Worm (Caenorhabditis elegans) whole organism, L4 larva: ENCODE data around the gene frm-3.

ENCODE experiments used
- F49E8.2 ChIP-seq: sonication (generic microtip); optimal IDR thresholded peaks from 2 replicates; lab custom pipeline; 2016; ENCODE audit warnings: missing compliant biosample characterization, mild to moderate bottlenecking, missing genetic modification characterization, borderline replicate concordance
- Y48G9A.11 ChIP-seq: fragments of 200-800 bp; sonication (Bioruptor generic); IDR thresholded peaks from 2 replicates; pipeline ENCODE4 v1.3.6; 2022; ENCODE audit warnings: missing genetic modification reagents, missing genetic modification characterization, missing compliant biosample characterization
- aha-1 ChIP-seq: fragments of 150-350 bp; peaks from one replicate; lab custom pipeline; 2014; ENCODE audit warnings: missing biosample characterization, missing genetic modification characterization
- ama-1 ChIP-seq: fragments of 150-350 bp; optimal IDR thresholded peaks from 2 replicates; lab custom pipeline; 2014; ENCODE audit warnings: inconsistent platforms, mixed read lengths
- ceh-32 ChIP-seq: sonication (generic microtip); optimal IDR thresholded peaks from 2 replicates; lab custom pipeline; 2016; ENCODE audit warnings: mild to moderate bottlenecking, missing genetic modification characterization, missing compliant biosample characterization; ENCODE audit not compliant: poor library complexity
- ces-1 ChIP-seq: fragments of 150-350 bp; sonication (generic microtip); optimal IDR thresholded peaks from 4 replicates; lab custom pipeline; 2014; ENCODE audit warnings: missing biosample characterization, missing genetic modification reagents, missing genetic modification characterization
- cey-2 ChIP-seq: sonication (generic microtip); optimal IDR thresholded peaks from 3 replicates; lab custom pipeline; 2017; ENCODE audit warnings: missing genetic modification characterization, mild to moderate bottlenecking, missing compliant biosample characterization, antibody characterized with exemption, borderline replicate concordance; ENCODE audit not compliant: insufficient read depth
- ctbp-1 ChIP-seq: fragments of 200-800 bp; sonication (Bioruptor generic); IDR thresholded peaks from 2 replicates; pipeline ENCODE4 v1.3.6; 2022; ENCODE audit warnings: missing genetic modification reagents, missing genetic modification characterization, missing compliant biosample characterization
- daf-16 ChIP-seq, 3 experiments: sonication (generic microtip); optimal IDR thresholded peaks; 2 replicates each; lab custom pipeline; 2016 to 2017; ENCODE audit warnings: missing genetic modification characterization in 3 of 3, missing genetic modification reagents in 3 of 3, mild to moderate bottlenecking in 2 of 3, missing compliant biosample characterization in 2 of 3, missing biosample characterization in 1 of 3, moderate library complexity in 1 of 3
- dmd-6 ChIP-seq: fragments of 200-800 bp; sonication (Bioruptor generic); IDR thresholded peaks from 2 replicates; pipeline ENCODE4 v1.3.6; 2022; ENCODE audit warnings: missing genetic modification reagents, missing genetic modification characterization, missing compliant biosample characterization
- dpl-1 ChIP-seq: fragments of 150-350 bp; optimal IDR thresholded peaks from 2 replicates; lab custom pipeline; 2014; ENCODE audit warnings: missing biosample characterization, missing genetic modification reagents, missing genetic modification characterization
- duxl-1 ChIP-seq: sonication (generic microtip); optimal IDR thresholded peaks from 2 replicates; lab custom pipeline; 2016; ENCODE audit warnings: mild to moderate bottlenecking, missing genetic modification characterization, moderate library complexity, missing compliant biosample characterization; ENCODE audit not compliant: poor library complexity
- egl-43 ChIP-seq: fragments of 200-800 bp; sonication (Bioruptor generic); IDR thresholded peaks from 2 replicates; pipeline ENCODE4 v1.3.6; 2022; ENCODE audit warnings: missing genetic modification reagents, missing genetic modification characterization, missing compliant biosample characterization
- fkh-10 ChIP-seq: fragments of 150-350 bp; optimal IDR thresholded peaks from 2 replicates; lab custom pipeline; 2014; ENCODE audit warnings: missing biosample characterization, missing genetic modification reagents, missing genetic modification characterization
- hlh-30 ChIP-seq: sonication (generic microtip); optimal IDR thresholded peaks from 2 replicates; lab custom pipeline; 2017; ENCODE audit warnings: antibody characterized with exemption, mild to moderate bottlenecking, missing genetic modification characterization, missing compliant biosample characterization; ENCODE audit not compliant: insufficient read depth
- jun-1 ChIP-seq: fragments of 150-350 bp; optimal IDR thresholded peaks from 2 replicates; lab custom pipeline; 2014; ENCODE audit warnings: missing biosample characterization, missing genetic modification reagents, missing genetic modification characterization
- lin-13 ChIP-seq: fragments of 150-350 bp; optimal IDR thresholded peaks from 2 replicates; lab custom pipeline; 2014; ENCODE audit warnings: missing biosample characterization, missing genetic modification reagents, missing genetic modification characterization
- lin-15B ChIP-seq: fragments of 150-350 bp; sonication (generic microtip); optimal IDR thresholded peaks from 3 replicates; lab custom pipeline; 2014; ENCODE audit warnings: missing biosample characterization, missing genetic modification characterization
- lin-29 ChIP-seq: fragments of 200-800 bp; sonication (Bioruptor generic); IDR thresholded peaks from 2 replicates; pipeline ENCODE4 v1.3.6; 2022; ENCODE audit warnings: missing genetic modification reagents, missing genetic modification characterization, missing compliant biosample characterization
- lin-38 ChIP-seq: fragments of 200-800 bp; sonication (Bioruptor generic); IDR thresholded peaks from 2 replicates; pipeline ENCODE4 v1.3.6; 2022; ENCODE audit warnings: missing genetic modification reagents, missing genetic modification characterization, missing compliant biosample characterization
- lin-39 ChIP-seq: fragments of 150-350 bp; optimal IDR thresholded peaks from 2 replicates; lab custom pipeline; 2014; ENCODE audit warnings: missing biosample characterization, missing genetic modification reagents, missing genetic modification characterization
- lsy-2 ChIP-seq, 2 experiments: fragments of 150-350 bp in 1 of 2; sonication (generic microtip) in 1 of 2; optimal IDR thresholded peaks; 2 replicates each; lab custom pipeline; 2014 to 2017; ENCODE audit warnings: missing biosample characterization in 2 of 2, missing genetic modification characterization in 2 of 2
- mxl-2 ChIP-seq: fragments of 200-800 bp; sonication (Bioruptor generic); conservative IDR thresholded peaks from 2 replicates; pipeline ENCODE4 v1.3.6; 2022; ENCODE audit warnings: missing genetic modification reagents, missing genetic modification characterization, missing compliant biosample characterization
- nhr-237 ChIP-seq: sonication (generic microtip); optimal IDR thresholded peaks from 2 replicates; lab custom pipeline; 2017; ENCODE audit warnings: missing biosample characterization, missing genetic modification characterization
- nhr-25 ChIP-seq: sonication (generic microtip); optimal IDR thresholded peaks from 2 replicates; lab custom pipeline; 2017; ENCODE audit warnings: missing genetic modification characterization, mild to moderate bottlenecking, missing compliant biosample characterization, antibody characterized with exemption, moderate library complexity, borderline replicate concordance; ENCODE audit not compliant: insufficient read depth
- nhr-41 ChIP-seq: fragments of 200-800 bp; sonication (Bioruptor generic); IDR thresholded peaks from 2 replicates; pipeline ENCODE4 v1.3.6; 2022; ENCODE audit warnings: missing genetic modification reagents, missing genetic modification characterization, missing compliant biosample characterization
- nhr-42 ChIP-seq: fragments of 200-800 bp; sonication (Bioruptor generic); IDR thresholded peaks from 2 replicates; pipeline ENCODE4 v1.3.6; 2022; ENCODE audit warnings: missing genetic modification characterization, missing compliant biosample characterization
- nhr-6 ChIP-seq: fragments of 150-350 bp; optimal IDR thresholded peaks from 2 replicates; lab custom pipeline; 2014; ENCODE audit warnings: missing biosample characterization, missing genetic modification characterization
- nhr-76 ChIP-seq: fragments of 150-350 bp; optimal IDR thresholded peaks from 2 replicates; lab custom pipeline; 2014; ENCODE audit warnings: missing biosample characterization, missing genetic modification characterization
- nhr-77 ChIP-seq: fragments of 150-350 bp; optimal IDR thresholded peaks from 2 replicates; lab custom pipeline; 2014; ENCODE audit warnings: missing biosample characterization, missing genetic modification characterization
- pha-4 ChIP-seq, 2 experiments: fragments of 150-350 bp in 1 of 2; fragments of 200-800 bp in 1 of 2; sonication (Bioruptor generic) in 1 of 2; IDR thresholded peaks in 1 of 2; optimal IDR thresholded peaks in 1 of 2; 2 replicates each; pipeline versions ENCODE4 v1.3.6 to Lab custom; 2014 to 2022; ENCODE audit warnings: missing genetic modification characterization in 2 of 2, missing genetic modification reagents in 2 of 2, missing biosample characterization in 1 of 2, missing compliant biosample characterization in 1 of 2
- php-3 ChIP-seq: fragments of 200-800 bp; sonication (Bioruptor generic); IDR thresholded peaks from 2 replicates; pipeline ENCODE4 v1.3.6; 2022; ENCODE audit warnings: missing genetic modification reagents, missing genetic modification characterization, missing compliant biosample characterization
- spr-3 ChIP-seq: fragments of 200-800 bp; sonication (Bioruptor generic); optimal IDR thresholded peaks from 2 replicates; lab custom pipeline; 2018; ENCODE audit warnings: mild to moderate bottlenecking, missing genetic modification characterization, missing compliant biosample characterization
- tra-1 ChIP-seq: fragments of 200-800 bp; sonication (Bioruptor generic); IDR thresholded peaks from 2 replicates; pipeline ENCODE4 v1.3.6; 2022; ENCODE audit warnings: missing genetic modification reagents, missing genetic modification characterization, missing compliant biosample characterization
- zag-1 ChIP-seq: fragments of 150-350 bp; optimal IDR thresholded peaks from 2 replicates; lab custom pipeline; 2014; ENCODE audit warnings: missing biosample characterization, missing genetic modification characterization
- zip-11 ChIP-seq: fragments of 200-800 bp; sonication (Bioruptor generic); IDR thresholded peaks from 2 replicates; pipeline ENCODE4 v1.3.6; 2022; ENCODE audit warnings: missing genetic modification characterization, missing compliant biosample characterization
- ztf-11 ChIP-seq: fragments of 150-350 bp; optimal IDR thresholded peaks from 2 replicates; lab custom pipeline; 2014; ENCODE audit warnings: missing biosample characterization, missing genetic modification characterization
- ztf-7 ChIP-seq: fragments of 150-350 bp; optimal IDR thresholded peaks from 2 replicates; lab custom pipeline; 2014; ENCODE audit warnings: missing biosample characterization, missing genetic modification characterization

frm-3 gene

DNA sequence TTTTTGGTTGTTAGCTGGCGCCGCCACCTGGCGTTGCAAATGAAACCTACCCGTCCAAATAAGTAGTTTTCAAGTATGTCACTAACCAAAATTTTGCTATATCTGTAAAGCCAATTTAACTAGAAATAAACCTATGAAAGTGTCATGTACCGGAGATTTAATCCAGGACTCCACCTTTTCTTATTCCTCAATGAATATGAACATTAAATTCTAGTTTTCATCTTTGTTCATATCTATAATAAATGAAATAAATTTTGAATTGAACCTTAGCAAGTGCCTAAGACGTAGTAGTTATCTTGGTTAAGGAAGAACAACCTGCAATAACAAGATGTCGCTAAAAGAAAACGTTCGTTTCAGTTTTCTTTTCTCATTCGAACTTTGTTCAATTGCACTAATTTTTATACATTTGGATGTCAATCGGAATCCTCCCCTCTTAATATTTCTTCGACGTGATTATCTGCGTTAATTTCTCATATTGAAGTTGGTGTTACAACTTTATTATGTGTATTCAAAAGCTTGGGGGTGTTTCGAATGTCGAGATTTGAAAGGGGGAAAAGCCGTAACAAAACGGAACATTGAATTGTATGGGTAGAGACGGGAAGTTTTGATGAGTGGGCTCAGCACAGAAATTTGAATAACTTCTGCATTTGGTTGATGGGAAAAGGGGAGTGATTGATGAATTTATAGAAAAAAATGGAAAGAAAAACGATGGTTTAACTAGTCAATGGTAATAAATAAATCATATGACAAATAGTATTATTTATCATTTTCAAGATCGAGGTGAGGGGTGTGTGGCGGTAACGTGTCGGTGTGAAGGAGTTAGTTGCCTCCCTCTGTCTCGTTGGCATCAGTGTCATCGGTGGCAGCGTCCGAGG is 31.2 kb downstream of the frm-3 start (continued):
- TF ChIP-seq duxl-1 (peak; percentile 65), lin-39 (tag; lab: Kevin White, UChicago) (peak; percentile 2), F49E8.2 (no peak), mxl-2 (GFP tag; lab: Robert Waterston, UW) (no peak), spr-3 (GFP tag; lab: Kevin White, UChicago) (peak; percentile 70), lin-15B (peak; percentile 4), nhr-6 (tag; lab: Kevin White, UChicago) (no peak), daf-16 (GFP tag; optimal IDR thresholded peaks at IDR 0.05; lab: Kevin White, UChicago) (peak; percentile 32 to 34), daf-16 (tag; optimal IDR thresholded peaks at IDR 0.05; lab: Kevin White, UChicago) (peak; percentile 36), ztf-11 (tag; lab: Kevin White, UChicago) (no peak), egl-43 (GFP tag; lab: Robert Waterston, UW) (no peak), aha-1 (tag; lab: Kevin White, UChicago) (peak; percentile 93), ztf-7 (tag; lab: Kevin White, UChicago) (no peak), zag-1 (tag; lab: Kevin White, UChicago) (peak; percentile 48), hlh-30 (tag; lab: Kevin White, UChicago) (no peak), dmd-6 (0 out of 2 replicates have a peak, but pooled peaks have one; percentile 23), fkh-10 (GFP tag; lab: Kevin White, UChicago) (no peak), ces-1 (GFP tag; lab: Kevin White, UChicago) (peak; percentile 26), php-3 (peak; percentile 25; the same call in 1 of the 2 replicates), lin-13 (GFP tag; lab: Kevin White, UChicago) (peak; percentile 88), lin-29 (GFP tag; lab: Robert Waterston, UW) (no peak), tra-1 (GFP tag; lab: Robert Waterston, UW) (peak; percentile 36), dpl-1 (GFP tag; lab: Kevin White, UChicago) (peak; percentile 12), ceh-32 (tag; lab: Kevin White, UChicago) (peak; percentile 11), nhr-41 (GFP tag; lab: Robert Waterston, UW) (no peak), nhr-76 (no peak), nhr-77 (tag; lab: Kevin White, UChicago) (peak; percentile 58), nhr-42 (GFP tag; lab: Robert Waterston, UW) (no peak), nhr-237 (tag; lab: Kevin White, UChicago) (peak; percentile 53), cey-2 (tag; lab: Kevin White, UChicago) (no peak), jun-1 (tag; lab: Kevin White, UChicago) (no peak), pha-4 (GFP tag; IDR thresholded peaks at IDR 0.05; lab: Robert Waterston, UW) (peak; percentile 47), pha-4 (tag; optimal IDR thresholded peaks at IDR 0.05; lab: Kevin White, UChicago) (no peak)
- TF ChIP-seq, all 104 proteins: peak for 56

DNA sequence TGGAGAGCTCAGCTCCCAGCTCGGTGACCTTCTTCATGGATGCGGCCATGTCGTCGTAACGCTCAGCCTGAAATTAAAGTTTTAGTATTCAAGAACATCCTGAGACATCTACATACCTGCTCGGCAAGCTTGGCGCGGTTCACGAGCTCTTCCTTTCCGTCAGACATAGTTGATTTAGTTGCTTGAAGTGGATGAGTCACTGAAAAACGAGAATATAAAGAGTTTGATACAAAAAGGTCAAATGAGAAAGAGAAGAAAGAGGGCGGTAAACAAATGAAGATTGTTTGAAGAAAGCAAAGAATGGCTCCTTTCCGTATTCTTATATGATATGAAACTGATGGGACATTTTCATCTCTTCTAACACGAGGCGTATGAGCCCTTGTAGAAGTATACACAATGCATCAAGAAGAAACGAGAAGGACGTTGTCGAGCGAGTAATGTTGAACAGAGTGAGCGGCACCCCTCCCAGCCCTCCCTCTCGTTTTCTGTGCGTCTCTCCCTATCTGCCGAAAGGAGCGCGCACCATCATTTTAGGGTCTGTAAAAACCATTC is 33.0 kb downstream of the frm-3 start, which contains the start of gene ftt-2:
Gene ftt-2, minus strand, starts transcription at position 206 of the 552 bp plus-strand sequence.
- TF ChIP-seq nhr-6 (tag; lab: Kevin White, UChicago), result peak; percentile 27
- TF ChIP-seq egl-43 (GFP tag; lab: Robert Waterston, UW), result no peak
- no peak for TF ChIP-seq nhr-42 (GFP tag; lab: Robert Waterston, UW)
- no peak for TF ChIP-seq spr-3 (GFP tag; lab: Kevin White, UChicago)
- TF ChIP-seq ztf-7 (tag; lab: Kevin White, UChicago), result peak; percentile 2
- peak; percentile 94 for TF ChIP-seq aha-1 (tag; lab: Kevin White, UChicago)
- TF ChIP-seq nhr-25, result no peak
- no peak for TF ChIP-seq lin-29 (GFP tag; lab: Robert Waterston, UW)
- TF ChIP-seq zip-11 (GFP tag; lab: Robert Waterston, UW), result no peak
- peak; percentile 81 for TF ChIP-seq ama-1 (lab: Kevin White, UChicago)
- no peak for TF ChIP-seq Y48G9A.11 (GFP tag; lab: Robert Waterston, UW)
- no peak for TF ChIP-seq zag-1 (tag; lab: Kevin White, UChicago)
- no peak for TF ChIP-seq lin-38 (GFP tag; lab: Robert Waterston, UW)
- no peak for TF ChIP-seq ctbp-1 (GFP tag; lab: Robert Waterston, UW)
- no peak for TF ChIP-seq lsy-2 (tag; optimal IDR thresholded peaks at IDR 0.05; lab: Kevin White, UChicago)
- no peak for TF ChIP-seq dmd-6
